Fruit fly (Drosophila melanogaster) whole organism, embryonic: ENCODE data around the gene Bub1.

Experiments used
- Antp ChIP-seq: fragments of 200-800 bp; sonication (Bioruptor generic); optimal IDR thresholded peaks from 3 replicates; lab custom pipeline; 2016; ENCODE audit warnings: missing biosample characterization, missing genetic modification characterization
- Atf3 ChIP-seq: fragments of 200-800 bp; sonication (Bioruptor generic); optimal IDR thresholded peaks from 3 replicates; lab custom pipeline; 2016; ENCODE audit warnings: missing biosample characterization, missing genetic modification characterization
- Bgb ChIP-seq: fragments of 200-800 bp; sonication (Bioruptor generic); IDR thresholded peaks from 2 replicates; pipeline ENCODE4 v1.3.6; 2022; ENCODE audit warnings: missing biosample characterization, missing genetic modification characterization; ENCODE audit not compliant: partially characterized antibody
- CG10267 ChIP-seq: fragments of 200-800 bp; sonication (Bioruptor generic); optimal IDR thresholded peaks from 2 replicates; lab custom pipeline; 2018; ENCODE audit warnings: missing biosample characterization, mild to moderate bottlenecking, missing genetic modification characterization, moderate library complexity
- CG11504 ChIP-seq: fragments of 200-800 bp; sonication (Bioruptor generic); optimal IDR thresholded peaks from 3 replicates; lab custom pipeline; 2019; ENCODE audit warnings: missing biosample characterization, mild to moderate bottlenecking, missing genetic modification characterization, moderate library complexity
- CG12299 ChIP-seq: fragments of 200-800 bp; sonication (Bioruptor generic); optimal IDR thresholded peaks from 2 replicates; lab custom pipeline; 2018; ENCODE audit warnings: missing biosample characterization, mild to moderate bottlenecking, missing genetic modification characterization
- CG14441 ChIP-seq: fragments of 200-800 bp; sonication (Bioruptor generic); IDR thresholded peaks from 2 replicates; pipeline ENCODE4 v1.3.6; 2022; ENCODE audit warnings: missing biosample characterization, missing genetic modification characterization
- CG16813 ChIP-seq: fragments of 200-800 bp; sonication (Bioruptor generic); IDR thresholded peaks from 3 replicates; pipeline ENCODE4 v1.3.6; 2022; ENCODE audit warnings: missing biosample characterization, missing genetic modification characterization; ENCODE audit not compliant: partially characterized antibody
- CG2116 ChIP-seq: fragments of 200-800 bp; sonication (Bioruptor generic); optimal IDR thresholded peaks from 3 replicates; lab custom pipeline; 2018; ENCODE audit warnings: missing biosample characterization, mild to moderate bottlenecking, missing genetic modification characterization
- CG32772 ChIP-seq: fragments of 200-800 bp; sonication (Bioruptor generic); IDR thresholded peaks from 2 replicates; pipeline ENCODE4 v1.3.6; 2022; ENCODE audit warnings: missing biosample characterization, missing genetic modification characterization
- CG3281 ChIP-seq: fragments of 200-800 bp; sonication (Bioruptor generic); optimal IDR thresholded peaks from 3 replicates; lab custom pipeline; 2017; ENCODE audit warnings: missing biosample characterization, mild to moderate bottlenecking, missing genetic modification characterization
- CG4328 ChIP-seq: fragments of 200-800 bp; sonication (Bioruptor generic); optimal IDR thresholded peaks from 3 replicates; lab custom pipeline; 2017; ENCODE audit warnings: missing biosample characterization, missing genetic modification reagents, missing genetic modification characterization
- CG6254 ChIP-seq: fragments of 200-800 bp; sonication (Bioruptor generic); optimal IDR thresholded peaks from 3 replicates; lab custom pipeline; 2017; ENCODE audit warnings: mild to moderate bottlenecking, missing biosample characterization, missing genetic modification reagents, missing genetic modification characterization
- CG6854 ChIP-seq: fragments of 200-800 bp; sonication (Bioruptor generic); optimal IDR thresholded peaks from 3 replicates; lab custom pipeline; 2017; ENCODE audit warnings: missing biosample characterization, mild to moderate bottlenecking, missing genetic modification characterization
- CG7963 ChIP-seq: fragments of 200-800 bp; sonication (Bioruptor generic); IDR thresholded peaks from 3 replicates; pipeline ENCODE4 v1.3.6; 2022; ENCODE audit warnings: missing biosample characterization, missing genetic modification characterization; ENCODE audit not compliant: partially characterized antibody
- CG8765 ChIP-seq: fragments of 200-800 bp; sonication (Bioruptor generic); IDR thresholded peaks from 2 replicates; pipeline ENCODE4 v1.3.6; 2022; ENCODE audit warnings: missing biosample characterization, missing genetic modification characterization
- Dek ChIP-seq: fragments of 200-800 bp; sonication (Bioruptor generic); optimal IDR thresholded peaks from 3 replicates; lab custom pipeline; 2019; ENCODE audit warnings: missing biosample characterization, mild to moderate bottlenecking, missing genetic modification characterization, moderate library complexity
- Dip2 ChIP-seq: fragments of 200-800 bp; sonication (Bioruptor generic); IDR thresholded peaks from 2 replicates; pipeline ENCODE4 v1.3.6; 2022; ENCODE audit warnings: missing biosample characterization, missing genetic modification characterization
- E2f2 ChIP-seq: fragments of 200-800 bp; sonication (Bioruptor generic); IDR thresholded peaks from 2 replicates; pipeline ENCODE4 v1.3.6; 2022; ENCODE audit warnings: missing biosample characterization, missing genetic modification characterization
- Ets65A ChIP-seq: fragments of 200-800 bp; sonication (Bioruptor generic); peaks from one replicate; lab custom pipeline; 2016; ENCODE audit warnings: missing biosample characterization, missing genetic modification characterization
- Fer2 ChIP-seq: fragments of 200-800 bp; sonication (Bioruptor generic); optimal IDR thresholded peaks from 2 replicates; lab custom pipeline; 2018; ENCODE audit warnings: missing biosample characterization, mild to moderate bottlenecking, missing genetic modification characterization, moderate library complexity
- Fer3 ChIP-seq: fragments of 200-800 bp; sonication (Bioruptor generic); optimal IDR thresholded peaks from 2 replicates; lab custom pipeline; 2018; ENCODE audit warnings: missing biosample characterization, mild to moderate bottlenecking, missing genetic modification characterization, moderate library complexity
- Hmr ChIP-seq: fragments of 200-800 bp; sonication (Bioruptor generic); optimal IDR thresholded peaks from 3 replicates; lab custom pipeline; 2017; ENCODE audit warnings: mild to moderate bottlenecking, missing biosample characterization, missing genetic modification reagents, missing genetic modification characterization
- Meics ChIP-seq: fragments of 200-800 bp; sonication (Bioruptor generic); optimal IDR thresholded peaks from 2 replicates; lab custom pipeline; 2017; ENCODE audit warnings: missing biosample characterization, mild to moderate bottlenecking, missing genetic modification characterization
- Stat92E ChIP-seq, 3 experiments: fragments of >200 bp in 2 of 3; fragments of 200-800 bp in 1 of 3; sonication (Bioruptor generic) in 1 of 3; optimal IDR thresholded peaks; 2 replicates each; lab custom pipeline; 2017 to 2019; ENCODE audit warnings: missing biosample characterization in 3 of 3, missing genetic modification characterization in 3 of 3, mild to moderate bottlenecking in 1 of 3, moderate library complexity in 1 of 3
- chm ChIP-seq: fragments of 200-800 bp; sonication (Bioruptor generic); IDR thresholded peaks from 2 replicates; pipeline ENCODE4 v1.3.6; 2022; ENCODE audit warnings: missing biosample characterization, missing genetic modification characterization
- ci ChIP-seq: fragments of 200-800 bp; sonication (Bioruptor generic); IDR thresholded peaks from 3 replicates; pipeline ENCODE4 v1.3.6; 2022; ENCODE audit warnings: missing biosample characterization, missing genetic modification characterization
- crc ChIP-seq: fragments of 200-800 bp; sonication (Bioruptor generic); optimal IDR thresholded peaks from 2 replicates; lab custom pipeline; 2016; ENCODE audit warnings: missing biosample characterization, missing genetic modification characterization
- crp ChIP-seq, 2 experiments: fragments of 200-800 bp; sonication (Bioruptor generic); optimal IDR thresholded peaks; 2 replicates in 1 of 2; 3 replicates in 1 of 2; lab custom pipeline; 2017; ENCODE audit warnings: missing biosample characterization in 2 of 2, missing genetic modification characterization in 2 of 2, mild to moderate bottlenecking in 1 of 2, moderate library complexity in 1 of 2
- eyg ChIP-seq: fragments of 200-800 bp; sonication (Bioruptor generic); optimal IDR thresholded peaks from 3 replicates; lab custom pipeline; 2016; ENCODE audit warnings: missing biosample characterization, missing genetic modification characterization
- ftz-f1 ChIP-seq: fragments of 200-800 bp; sonication (Bioruptor generic); optimal IDR thresholded peaks from 2 replicates; lab custom pipeline; 2016; ENCODE audit warnings: missing biosample characterization, missing genetic modification characterization
- hb ChIP-seq: fragments of 200-800 bp; sonication (Bioruptor generic); IDR thresholded peaks from 3 replicates; pipeline ENCODE4 v1.3.6; 2022; ENCODE audit warnings: missing biosample characterization, missing genetic modification characterization; ENCODE audit not compliant: partially characterized antibody
- hkb ChIP-seq, 2 experiments: fragments of 200-800 bp in 1 of 2; fragments of >200 bp in 1 of 2; sonication (Bioruptor generic) in 1 of 2; IDR thresholded peaks in 1 of 2; optimal IDR thresholded peaks in 1 of 2; 2 replicates each; pipeline versions ENCODE4 v1.3.6 to Lab custom; 2017 to 2022; ENCODE audit warnings: missing biosample characterization in 1 of 2, missing genetic modification characterization in 1 of 2
- kni ChIP-seq: fragments of 200-800 bp; sonication (Bioruptor generic); optimal IDR thresholded peaks from 3 replicates; lab custom pipeline; 2017; ENCODE audit warnings: mild to moderate bottlenecking, missing biosample characterization, missing genetic modification reagents, missing genetic modification characterization
- lbe ChIP-seq: fragments of 200-800 bp; sonication (Bioruptor generic); optimal IDR thresholded peaks from 2 replicates; lab custom pipeline; 2016; ENCODE audit warnings: missing biosample characterization, mild to moderate bottlenecking, missing genetic modification characterization
- nerfin-1 ChIP-seq: fragments of 200-800 bp; sonication (Bioruptor generic); optimal IDR thresholded peaks from 3 replicates; lab custom pipeline; 2019; ENCODE audit warnings: missing biosample characterization, mild to moderate bottlenecking, missing genetic modification characterization, moderate library complexity
- prd ChIP-seq, 3 experiments: fragments of >200 bp in 2 of 3; fragments of 200-800 bp in 1 of 3; sonication (Bioruptor generic) in 1 of 3; optimal IDR thresholded peaks in 2 of 3; IDR thresholded peaks in 1 of 3; 2 replicates in 2 of 3; 3 replicates in 1 of 3; pipeline versions ENCODE4 v1.3.6 to Lab custom; 2017 to 2022; ENCODE audit warnings: missing biosample characterization in 1 of 3, missing genetic modification characterization in 1 of 3
- ro ChIP-seq: fragments of 200-800 bp; sonication (Bioruptor generic); IDR thresholded peaks from 2 replicates; pipeline ENCODE4 v1.3.6; 2022; ENCODE audit warnings: missing biosample characterization, missing genetic modification characterization
- row ChIP-seq: fragments of 200-800 bp; sonication (Bioruptor generic); IDR thresholded peaks from 3 replicates; pipeline ENCODE4 v1.3.6; 2022; ENCODE audit warnings: missing biosample characterization, missing genetic modification characterization
- salm ChIP-seq: fragments of 200-800 bp; sonication (Bioruptor generic); optimal IDR thresholded peaks from 2 replicates; lab custom pipeline; 2018; ENCODE audit warnings: missing biosample characterization, mild to moderate bottlenecking, missing genetic modification characterization
- sens ChIP-seq: fragments of 200-800 bp; sonication (Bioruptor generic); peaks from one replicate; lab custom pipeline; 2016; ENCODE audit warnings: missing biosample characterization, missing genetic modification characterization
- sr ChIP-seq: fragments of 200-800 bp; sonication (Bioruptor generic); IDR thresholded peaks from 3 replicates; pipeline ENCODE4 v1.3.6; 2022; ENCODE audit warnings: missing biosample characterization, missing genetic modification characterization
- unpg ChIP-seq: fragments of 200-800 bp; sonication (Bioruptor generic); optimal IDR thresholded peaks from 3 replicates; lab custom pipeline; 2018; ENCODE audit warnings: missing biosample characterization, mild to moderate bottlenecking, missing genetic modification characterization, moderate library complexity
- usp ChIP-seq: fragments of >200 bp; optimal IDR thresholded peaks from 2 replicates; lab custom pipeline; 2017; ENCODE audit warnings: missing biosample characterization, missing genetic modification characterization
- vvl ChIP-seq: fragments of 200-800 bp; sonication (Bioruptor generic); IDR thresholded peaks from 2 replicates; pipeline ENCODE4 v1.3.6; 2022; ENCODE audit warnings: missing biosample characterization, missing genetic modification characterization
- wek ChIP-seq: fragments of 200-800 bp; sonication (Bioruptor generic); optimal IDR thresholded peaks from 3 replicates; lab custom pipeline; 2018; ENCODE audit warnings: missing biosample characterization, mild to moderate bottlenecking, missing genetic modification characterization, moderate library complexity
- zen ChIP-seq: fragments of 200-800 bp; sonication (Bioruptor generic); optimal IDR thresholded peaks from 3 replicates; lab custom pipeline; 2018; ENCODE audit warnings: missing biosample characterization, mild to moderate bottlenecking, missing genetic modification characterization, moderate library complexity

Gene Bub1

DNA sequence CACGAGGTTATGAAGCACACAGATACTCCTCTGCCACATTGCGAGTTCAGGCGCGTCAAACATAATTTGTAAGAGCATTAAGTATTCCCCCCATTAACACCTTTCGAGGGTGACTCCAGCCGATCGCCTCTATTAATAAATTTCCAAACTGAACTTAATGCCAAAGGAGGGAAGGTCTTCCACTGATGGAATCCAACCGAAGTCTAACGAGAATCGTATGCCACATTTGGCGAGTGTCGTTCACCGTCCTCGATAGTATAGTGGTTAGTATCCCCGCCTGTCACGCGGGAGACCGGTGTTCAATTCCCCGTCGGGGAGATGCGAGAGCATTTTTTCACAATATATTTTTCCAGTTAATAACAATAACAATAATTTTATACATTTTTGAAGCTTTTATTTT is 38.1 kb upstream of the Bub1 start (continued):
- TF ChIP-seq chm (GFP tag; lab: Robert Waterston, UW): peak; percentile 72
- TF ChIP-seq ro (GFP tag; lab: Robert Waterston, UW): no peak
- no peak for TF ChIP-seq CG10267 (tag; lab: Kevin White, UChicago)
- TF ChIP-seq CG6854 (GFP tag; lab: Kevin White, UChicago): peak; percentile 5
- no peak for TF ChIP-seq Dek (tag; lab: Kevin White, UChicago)
- peak in 1 of 3 experiments; percentile 69 for TF ChIP-seq Stat92E (GFP tag; optimal IDR thresholded peaks at IDR 0.05; lab: Kevin White, UChicago)
- TF ChIP-seq zen (tag; lab: Kevin White, UChicago): no peak
- TF ChIP-seq CG12299 (tag; lab: Kevin White, UChicago): no peak
- TF ChIP-seq sr (GFP tag; lab: Robert Waterston, UW): 0 out of 3 replicates have a peak, but pooled peaks have one; percentile 23
- TF ChIP-seq CG2116 (GFP tag; lab: Kevin White, UChicago): no peak
- TF ChIP-seq crc (GFP tag; lab: Kevin White, UChicago): no peak
- no peak for TF ChIP-seq ftz-f1 (GFP tag; lab: Kevin White, UChicago)
- TF ChIP-seq CG3281 (GFP tag; lab: Kevin White, UChicago): peak; percentile 10
- TF ChIP-seq Fer3 (tag; lab: Kevin White, UChicago): no peak
- TF ChIP-seq Dip2 (GFP tag; lab: Robert Waterston, UW): no peak
- TF ChIP-seq CG7963 (GFP tag; lab: Robert Waterston, UW): peak; percentile 84
- TF ChIP-seq hb (GFP tag; lab: Robert Waterston, UW): peak; percentile 71; the same call in 2 of the 3 replicates
- TF ChIP-seq Fer2 (tag; lab: Kevin White, UChicago): no peak
- TF ChIP-seq Meics (GFP tag; lab: Kevin White, UChicago): no peak
- TF ChIP-seq Bgb (GFP tag; lab: Robert Waterston, UW): peak; percentile 87
- TF ChIP-seq CG8765 (GFP tag; lab: Robert Waterston, UW): no peak
- TF ChIP-seq kni (GFP tag; lab: Kevin White, UChicago): no peak
- TF ChIP-seq CG6254 (GFP tag; lab: Kevin White, UChicago): no peak
- no peak for TF ChIP-seq usp (GFP tag; lab: Kevin White, UChicago)
- TF ChIP-seq CG16813 (GFP tag; lab: Robert Waterston, UW): peak; percentile 85
- TF ChIP-seq nerfin-1: peak; percentile 53
- TF ChIP-seq eyg: no peak

DNA sequence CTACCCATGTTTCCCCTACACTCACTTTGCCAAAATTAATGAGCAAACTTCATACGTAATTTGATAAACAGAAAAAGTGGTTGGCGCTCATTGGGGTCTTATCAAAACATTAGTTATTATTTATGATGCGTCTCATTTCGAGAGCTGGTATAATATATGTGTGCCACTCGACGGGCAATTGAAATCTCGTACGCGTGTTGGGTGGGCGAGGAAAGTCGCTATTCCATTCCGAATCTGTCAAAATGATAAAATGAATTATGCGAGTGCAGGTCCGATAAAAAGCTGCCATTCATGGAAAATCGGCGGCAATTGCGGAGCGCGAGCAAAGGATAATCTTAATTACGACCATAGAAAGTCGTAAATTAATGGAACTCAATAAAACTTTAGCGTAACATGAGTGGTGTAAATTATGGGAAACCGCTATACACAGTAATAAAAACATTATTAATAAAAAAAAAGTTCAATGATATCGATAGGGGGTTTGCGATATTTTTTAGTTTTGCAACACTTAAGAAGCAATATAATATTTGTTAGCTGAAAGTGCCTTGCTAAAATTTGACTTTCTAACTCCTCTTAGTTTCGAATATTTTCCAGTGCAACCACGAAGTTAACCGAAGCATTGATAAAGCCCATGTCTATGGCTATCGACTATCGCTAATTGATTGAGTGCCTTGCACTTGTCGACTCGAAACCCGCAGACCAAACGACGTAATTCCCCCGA is 36.3 kb upstream of the Bub1 start:
- TF ChIP-seq CG14441 (GFP tag; lab: Robert Waterston, UW) (peak; percentile 32; the same call in 1 of the 2 replicates), hkb (optimal IDR thresholded peaks at IDR 0.05; lab: Kevin White, UChicago) (no peak), hkb (GFP tag; IDR thresholded peaks at IDR 0.05; lab: Robert Waterston, UW) (no peak), wek (no peak), CG11504 (peak; percentile 41), Ets65A (GFP tag; lab: Kevin White, UChicago) (peak; percentile 40), CG10267 (tag; lab: Kevin White, UChicago) (peak; percentile 33), E2f2 (peak; percentile 16; the same call in 1 of the 2 replicates), crp (GFP tag; optimal IDR thresholded peaks at IDR 0.05; lab: Kevin White, UChicago) (no peak), row (GFP tag; lab: Robert Waterston, UW) (peak; percentile 54; the same call in 2 of the 3 replicates), Hmr (GFP tag; lab: Kevin White, UChicago) (peak; percentile 40), ci (GFP tag; lab: Robert Waterston, UW) (0 out of 3 replicates have a peak, but pooled peaks have one; percentile 28), CG32772 (0 out of 2 replicates have a peak, but pooled peaks have one; percentile 13), vvl (GFP tag; lab: Robert Waterston, UW) (peak; percentile 30; the same call in 1 of the 2 replicates), sens (peak; percentile 80), lbe (GFP tag; lab: Kevin White, UChicago) (peak; percentile 28), unpg (peak; percentile 38), Atf3 (GFP tag; lab: Kevin White, UChicago) (no peak), prd (optimal IDR thresholded peaks at IDR 0.05; lab: Kevin White, UChicago) (no peak), prd (GFP tag; IDR thresholded peaks at IDR 0.05; lab: Robert Waterston, UW) (peak; percentile 13; the same call in 1 of the 3 replicates), salm (tag; lab: Kevin White, UChicago) (no peak), Antp (GFP tag; lab: Kevin White, UChicago) (no peak), CG4328 (GFP tag; lab: Kevin White, UChicago) (no peak)
